Fruit fly (Drosophila melanogaster): ENCODE data around the gene TwdlK.

TwdlK gene

DNA sequence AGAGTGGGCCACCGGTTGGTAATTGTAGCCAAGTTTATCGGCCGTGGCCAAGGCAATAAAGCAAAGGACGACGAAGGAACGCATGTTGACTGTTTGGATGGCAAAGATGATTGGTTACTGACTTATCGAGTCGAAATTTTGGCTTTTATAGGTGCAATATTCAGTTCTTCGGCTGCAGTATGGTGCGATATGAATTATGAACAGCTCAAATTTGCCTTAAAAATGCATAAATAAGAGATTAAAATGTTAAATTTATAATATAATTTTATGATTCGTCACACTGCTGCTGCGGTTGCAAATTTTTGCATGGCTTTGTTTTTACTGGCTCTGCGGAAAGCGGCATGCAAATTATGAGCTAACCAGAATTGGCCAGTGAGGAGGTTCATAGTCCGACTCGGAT, at the start of gene TwdlK:
TwdlK (minus strand) TSS at position 101 of the 400 bp plus-strand sequence.
- TF ChIP-seq CG8478 (optimal IDR thresholded peaks at IDR 0.05) (no peak), pan (optimal IDR thresholded peaks at IDR 0.05) (no peak), psq (optimal IDR thresholded peaks at IDR 0.05) (no peak), Dll (optimal IDR thresholded peaks at IDR 0.05) (no peak), usp (GFP tag; optimal IDR thresholded peaks at IDR 0.05) (no peak), EcR (GFP tag; optimal IDR thresholded peaks at IDR 0.05) (no peak)

DNA sequence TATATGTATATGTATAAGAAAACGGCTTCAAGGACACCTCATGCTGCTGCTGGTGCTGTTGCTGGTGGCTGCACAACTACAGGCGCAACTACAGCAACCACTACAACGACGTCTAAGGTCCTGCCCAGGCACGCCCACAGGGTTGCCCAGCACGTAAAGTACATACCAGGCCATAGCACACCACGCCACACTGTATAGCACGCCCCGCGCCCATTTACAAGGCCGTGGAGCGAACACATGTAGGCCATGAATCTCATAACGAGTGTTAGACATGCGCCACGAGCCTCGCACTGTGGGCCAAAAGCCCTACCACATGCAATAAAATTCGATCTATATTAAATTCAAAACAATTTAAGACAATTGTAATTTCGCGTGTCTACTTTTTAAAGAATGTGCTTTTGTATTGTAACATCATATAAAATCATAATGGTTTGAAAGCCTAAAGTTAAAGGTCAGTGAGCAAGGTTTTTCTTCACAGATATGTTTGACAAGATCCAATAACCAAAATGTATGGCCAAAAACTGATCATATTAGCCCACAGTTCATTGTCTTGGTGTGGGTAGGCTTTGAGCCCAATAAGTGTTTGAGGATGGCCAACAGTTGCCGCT, 43.1 kb upstream of the TwdlK start:
- TF ChIP-seq Dll (optimal IDR thresholded peaks at IDR 0.05) (no peak), usp (GFP tag; optimal IDR thresholded peaks at IDR 0.05) (no peak), EcR (GFP tag; optimal IDR thresholded peaks at IDR 0.05) (no peak), CG8478 (optimal IDR thresholded peaks at IDR 0.05) (no peak), pan (optimal IDR thresholded peaks at IDR 0.05) (no peak), psq (optimal IDR thresholded peaks at IDR 0.05) (no peak)

DNA sequence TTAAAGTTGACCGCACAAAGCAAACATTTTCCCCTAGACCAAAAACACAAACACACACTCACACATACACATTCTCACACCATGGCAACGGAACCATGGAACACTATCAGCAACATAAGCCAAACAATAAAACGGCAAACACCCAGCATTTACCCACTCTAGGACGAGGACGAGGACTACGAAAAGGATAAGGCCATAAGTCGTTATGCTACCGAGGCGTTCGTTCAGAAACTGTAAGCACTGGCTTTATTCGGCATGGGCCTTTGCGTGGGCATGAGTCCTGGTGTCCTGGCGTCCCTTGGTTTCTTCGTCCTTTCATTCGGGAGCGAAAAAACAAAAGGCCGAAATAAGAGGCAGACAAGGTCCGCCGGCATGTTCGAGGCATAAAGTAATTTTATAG, 41.8 kb upstream of the TwdlK start:
- TF ChIP-seq Dll (optimal IDR thresholded peaks at IDR 0.05) (no peak), EcR (GFP tag; optimal IDR thresholded peaks at IDR 0.05) (no peak), pan (optimal IDR thresholded peaks at IDR 0.05) (no peak), usp (GFP tag; optimal IDR thresholded peaks at IDR 0.05) (no peak), psq (optimal IDR thresholded peaks at IDR 0.05) (no peak), CG8478 (optimal IDR thresholded peaks at IDR 0.05) (no peak)

DNA sequence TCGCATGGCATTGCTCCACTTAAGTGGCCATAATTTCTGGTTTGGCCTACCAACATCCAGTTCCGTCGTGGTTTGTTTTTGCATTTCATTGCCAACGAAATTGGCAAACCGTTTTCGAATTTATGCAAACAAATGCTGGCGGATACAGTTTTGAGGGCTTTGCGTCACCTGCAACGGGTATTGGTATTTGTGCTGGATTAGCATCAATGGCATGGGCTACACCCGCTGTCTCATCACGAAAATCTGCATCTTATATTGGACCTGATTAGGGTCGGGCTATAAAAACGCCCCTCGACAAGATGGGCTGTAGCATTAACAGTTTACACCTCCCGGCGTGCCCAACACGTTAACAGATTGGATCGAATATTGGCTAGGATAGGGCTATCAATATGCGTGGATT, 27.6 kb upstream of the TwdlK start, which contains the start of gene Tb:
Tb (plus strand) TSS at position 301 of the 400 bp plus-strand sequence.
- TF ChIP-seq EcR (GFP tag; optimal IDR thresholded peaks at IDR 0.05), result no peak
- TF ChIP-seq pan (optimal IDR thresholded peaks at IDR 0.05), result no peak
- no peak for TF ChIP-seq Dll (optimal IDR thresholded peaks at IDR 0.05)
- no peak for TF ChIP-seq CG8478 (optimal IDR thresholded peaks at IDR 0.05)
- no peak for TF ChIP-seq psq (optimal IDR thresholded peaks at IDR 0.05)
- no peak for TF ChIP-seq usp (GFP tag; optimal IDR thresholded peaks at IDR 0.05)

DNA sequence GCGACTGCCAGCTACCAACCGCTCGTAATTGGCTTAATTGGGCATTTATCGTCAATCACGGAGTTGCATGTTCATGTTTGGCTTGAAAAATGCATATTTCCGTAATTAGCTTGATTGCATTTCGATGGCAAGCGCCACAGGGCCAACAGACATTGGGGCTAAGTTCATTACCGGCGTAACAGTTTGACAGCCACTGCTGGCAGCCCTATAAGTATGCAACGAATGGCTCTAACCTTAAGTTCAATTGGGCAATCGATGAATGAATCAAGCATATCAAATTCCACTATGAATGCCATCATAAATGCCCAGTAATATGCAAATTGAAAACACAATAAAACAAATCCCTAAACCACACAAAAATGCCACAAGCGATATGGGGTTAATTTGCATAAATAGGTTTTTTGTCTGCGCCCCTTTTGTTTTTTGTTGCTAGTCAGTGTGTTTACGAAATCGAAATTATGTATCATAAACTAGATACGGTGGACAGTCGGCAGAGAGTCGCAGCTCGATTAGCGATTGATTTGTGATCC, 27.0 kb upstream of the TwdlK start:
- TF ChIP-seq CG8478 (optimal IDR thresholded peaks at IDR 0.05) (no peak), psq (optimal IDR thresholded peaks at IDR 0.05) (no peak), usp (GFP tag; optimal IDR thresholded peaks at IDR 0.05) (no peak), Dll (optimal IDR thresholded peaks at IDR 0.05) (no peak), pan (optimal IDR thresholded peaks at IDR 0.05) (no peak), EcR (GFP tag; optimal IDR thresholded peaks at IDR 0.05) (no peak)

DNA sequence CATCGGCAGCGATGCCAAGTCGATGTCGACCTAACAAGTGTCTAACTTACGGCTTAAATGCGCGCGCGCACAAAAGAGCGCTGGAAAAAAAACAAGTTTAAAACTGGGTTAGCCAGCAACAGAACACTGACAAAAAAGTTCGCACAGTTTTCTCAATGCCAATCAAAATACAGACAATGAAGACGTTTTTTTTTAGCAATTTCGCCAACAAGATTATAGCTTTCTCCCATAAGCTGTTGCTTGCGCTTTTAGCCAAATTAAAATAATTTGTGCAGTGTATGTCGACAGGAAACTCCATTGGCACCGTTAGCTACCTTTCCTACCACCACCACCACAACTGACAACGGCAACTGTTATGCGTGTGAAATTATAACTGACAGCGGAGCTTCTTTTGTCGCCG, 26.1 kb upstream of the TwdlK start:
- no peak for TF ChIP-seq usp (GFP tag; optimal IDR thresholded peaks at IDR 0.05)
- TF ChIP-seq CG8478 (optimal IDR thresholded peaks at IDR 0.05), result no peak
- TF ChIP-seq Dll (optimal IDR thresholded peaks at IDR 0.05), result no peak
- no peak for TF ChIP-seq psq (optimal IDR thresholded peaks at IDR 0.05)
- TF ChIP-seq pan (optimal IDR thresholded peaks at IDR 0.05), result no peak
- no peak for TF ChIP-seq EcR (GFP tag; optimal IDR thresholded peaks at IDR 0.05)

DNA sequence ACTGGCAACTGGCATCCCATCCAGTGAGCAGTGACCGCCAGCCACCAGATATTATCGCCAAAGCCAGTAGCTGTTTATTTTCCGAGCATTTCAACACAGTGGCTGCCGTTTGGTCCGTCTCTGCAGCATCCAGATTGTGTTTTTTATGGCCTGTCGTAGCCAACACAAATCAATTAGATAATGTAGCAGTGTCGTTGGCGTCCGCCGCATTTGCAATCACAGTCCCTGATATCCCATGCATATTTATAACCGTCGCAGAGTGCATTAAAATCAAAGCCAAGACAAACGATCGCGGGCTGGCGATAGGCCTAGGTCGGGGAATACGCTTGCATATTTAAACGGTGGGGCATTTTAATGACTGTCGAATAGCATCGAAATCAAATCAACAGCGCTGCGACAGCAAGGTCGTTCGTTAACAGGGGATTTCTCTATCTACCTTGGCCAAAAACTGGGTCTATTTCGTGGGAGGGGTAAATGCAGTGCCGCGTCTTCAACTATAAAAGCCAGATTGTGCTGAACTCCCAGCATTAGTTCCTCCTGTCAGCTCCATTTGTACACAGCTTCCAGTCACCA, 11.1 kb upstream of the TwdlK start, which contains the start of gene TwdlD:
TwdlD (plus strand) TSS at position 523 of the 573 bp plus-strand sequence.
- TF ChIP-seq CG8478 (optimal IDR thresholded peaks at IDR 0.05), result no peak
- no peak for TF ChIP-seq pan (optimal IDR thresholded peaks at IDR 0.05)
- no peak for TF ChIP-seq psq (optimal IDR thresholded peaks at IDR 0.05)
- no peak for TF ChIP-seq EcR (GFP tag; optimal IDR thresholded peaks at IDR 0.05)
- no peak for TF ChIP-seq Dll (optimal IDR thresholded peaks at IDR 0.05)
- no peak for TF ChIP-seq usp (GFP tag; optimal IDR thresholded peaks at IDR 0.05)

DNA sequence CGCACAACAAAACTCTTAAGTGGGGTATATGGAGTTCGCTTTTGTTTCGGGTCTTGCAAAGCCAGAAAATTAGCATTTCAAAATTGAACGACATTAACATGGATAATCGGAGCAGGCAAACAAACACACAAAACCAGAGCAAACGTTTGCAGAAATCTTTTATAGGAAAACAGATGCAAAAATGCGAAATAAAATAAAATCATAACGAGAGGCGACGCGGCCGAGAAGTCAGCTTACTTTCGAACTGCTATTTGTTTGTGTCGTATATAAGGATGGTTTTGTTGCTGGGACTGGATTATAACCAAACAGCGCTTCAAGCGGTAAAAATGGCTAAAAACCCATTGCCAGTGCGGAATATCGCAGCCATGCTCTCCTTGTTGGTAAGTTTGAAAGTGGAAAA, 7.9 kb upstream of the TwdlK start, which contains the start of gene TwdlS:
TwdlS (plus strand) TSS at position 301 of the 400 bp plus-strand sequence.
- TF ChIP-seq psq (optimal IDR thresholded peaks at IDR 0.05), result no peak
- no peak for TF ChIP-seq CG8478 (optimal IDR thresholded peaks at IDR 0.05)
- TF ChIP-seq EcR (GFP tag; optimal IDR thresholded peaks at IDR 0.05), result no peak
- no peak for TF ChIP-seq pan (optimal IDR thresholded peaks at IDR 0.05)
- TF ChIP-seq usp (GFP tag; optimal IDR thresholded peaks at IDR 0.05), result no peak
- TF ChIP-seq Dll (optimal IDR thresholded peaks at IDR 0.05), result no peak

DNA sequence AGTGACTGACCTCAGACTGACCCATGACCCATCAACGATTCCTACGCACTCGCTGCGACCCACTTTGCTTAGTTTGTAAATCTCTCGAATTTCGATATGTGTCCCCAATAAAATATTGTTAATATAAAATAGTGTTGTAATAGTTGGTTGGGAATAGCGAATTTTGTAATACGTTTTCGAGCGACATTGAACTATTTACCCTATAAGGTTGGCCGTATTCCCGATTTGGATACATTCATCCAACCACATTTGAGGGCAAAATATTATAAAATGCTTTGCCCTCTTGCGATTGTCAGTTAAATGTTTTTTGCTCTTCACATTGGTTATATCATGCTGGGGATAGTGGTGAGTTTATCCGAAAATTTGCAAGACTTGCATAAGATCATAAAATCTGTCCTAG, 6.1 kb upstream of the TwdlK start, which contains the start of gene TwdlR:
TwdlR (plus strand) TSS at position 301 of the 400 bp plus-strand sequence.
- no peak for TF ChIP-seq EcR (GFP tag; optimal IDR thresholded peaks at IDR 0.05)
- no peak for TF ChIP-seq CG8478 (optimal IDR thresholded peaks at IDR 0.05)
- no peak for TF ChIP-seq psq (optimal IDR thresholded peaks at IDR 0.05)

DNA sequence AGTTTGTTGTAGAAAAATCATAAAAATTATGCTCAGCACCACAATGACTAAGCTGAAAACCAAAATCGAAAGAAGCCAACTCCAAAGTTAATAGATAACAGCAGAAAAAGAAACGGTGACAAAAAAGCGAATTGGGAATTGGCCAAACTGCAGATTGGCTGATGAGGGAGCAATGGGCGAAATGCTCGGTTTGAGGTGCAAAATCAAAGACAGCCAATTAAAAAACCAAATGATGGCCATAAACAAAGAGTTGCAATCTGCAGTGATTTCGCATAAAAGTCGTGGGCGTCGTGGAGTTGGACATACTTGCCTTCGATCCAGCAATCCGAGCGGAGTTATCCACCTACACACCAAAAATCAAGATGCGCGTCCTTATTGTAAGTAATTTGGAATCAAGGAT, 4.9 kb upstream of the TwdlK start, which contains the start of gene TwdlH:
TwdlH (plus strand) TSS at position 301 of the 400 bp plus-strand sequence.
- TF ChIP-seq pan (optimal IDR thresholded peaks at IDR 0.05), result no peak
- TF ChIP-seq Dll (optimal IDR thresholded peaks at IDR 0.05), result no peak
- TF ChIP-seq usp (GFP tag; optimal IDR thresholded peaks at IDR 0.05), result no peak
- TF ChIP-seq CG8478 (optimal IDR thresholded peaks at IDR 0.05), result no peak
- TF ChIP-seq psq (optimal IDR thresholded peaks at IDR 0.05), result no peak
- TF ChIP-seq EcR (GFP tag; optimal IDR thresholded peaks at IDR 0.05), result no peak

DNA sequence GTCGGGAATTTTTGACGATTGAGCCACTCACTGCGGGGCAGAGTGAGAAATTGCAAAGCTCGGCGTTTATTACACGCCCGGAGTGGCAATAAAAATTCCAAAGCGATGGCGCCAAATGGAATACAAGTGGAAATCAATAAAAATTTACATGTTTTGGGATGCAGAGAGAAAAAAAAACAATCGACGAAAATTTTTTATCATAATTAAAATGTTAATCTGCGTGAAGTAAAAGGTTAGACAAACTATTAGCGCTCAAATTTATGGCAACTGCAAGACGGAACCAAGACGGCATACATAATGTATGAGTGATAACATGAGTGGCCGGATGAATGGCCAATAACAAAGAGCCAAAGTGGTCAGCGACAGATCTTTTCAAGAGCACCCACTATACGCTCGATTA, 4.5 kb upstream of the TwdlK start:
- TF ChIP-seq pan (optimal IDR thresholded peaks at IDR 0.05) (no peak), EcR (GFP tag; optimal IDR thresholded peaks at IDR 0.05) (no peak), psq (optimal IDR thresholded peaks at IDR 0.05) (no peak), CG8478 (optimal IDR thresholded peaks at IDR 0.05) (no peak), Dll (optimal IDR thresholded peaks at IDR 0.05) (no peak), usp (GFP tag; optimal IDR thresholded peaks at IDR 0.05) (no peak)

DNA sequence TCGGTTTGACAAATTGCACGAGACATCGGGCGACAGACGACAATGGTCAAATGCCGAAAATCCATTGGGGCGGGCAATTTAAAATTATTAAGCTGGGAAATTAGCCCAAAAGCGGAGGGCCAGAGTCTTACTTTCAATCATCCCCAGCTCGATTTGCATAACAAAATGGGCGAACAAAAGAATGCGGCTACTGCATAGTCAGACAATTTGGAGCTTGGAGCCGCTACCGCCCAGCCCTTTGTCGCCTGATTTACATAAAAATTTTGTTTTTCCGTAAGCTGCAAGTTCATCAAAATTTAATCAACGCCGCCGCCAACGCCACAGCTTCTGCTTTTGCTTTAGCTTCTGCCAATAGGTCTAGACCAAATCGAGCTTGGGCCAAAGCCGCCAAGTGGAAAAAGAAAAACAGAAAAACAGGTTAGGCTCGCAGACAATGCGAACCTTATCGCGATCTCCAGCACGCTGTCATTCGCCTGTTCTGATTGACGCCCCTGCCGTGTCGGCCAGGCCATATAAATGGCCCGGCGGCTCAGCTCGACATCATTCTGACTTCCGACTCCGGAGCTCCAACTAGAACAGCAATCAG, 2.9 kb upstream of the TwdlK start, which contains the start of gene TwdlN:
TwdlN (plus strand) TSS at position 536 of the 586 bp plus-strand sequence.
- TF ChIP-seq psq (optimal IDR thresholded peaks at IDR 0.05), result no peak
- no peak for TF ChIP-seq EcR (GFP tag; optimal IDR thresholded peaks at IDR 0.05)
- TF ChIP-seq Dll (optimal IDR thresholded peaks at IDR 0.05), result no peak
- TF ChIP-seq usp (GFP tag; optimal IDR thresholded peaks at IDR 0.05), result no peak
- no peak for TF ChIP-seq CG8478 (optimal IDR thresholded peaks at IDR 0.05)
- no peak for TF ChIP-seq pan (optimal IDR thresholded peaks at IDR 0.05)
